Fruit fly (Drosophila melanogaster) whole organism, embryonic: Measurements from ENCODE around the gene Chchd2.

Experiments
- Atf3 ChIP-seq: fragments of 200-800 bp; sonication (Bioruptor generic); optimal IDR thresholded peaks from 3 replicates; lab custom pipeline; 2016; ENCODE audit warnings: missing biosample characterization, missing genetic modification characterization
- B-H1 ChIP-seq: fragments of 200-800 bp; sonication (Bioruptor generic); IDR thresholded peaks from 3 replicates; pipeline ENCODE4 v1.3.6; 2022; ENCODE audit warnings: missing biosample characterization, missing genetic modification characterization
- BEAF-32 ChIP-seq: fragments of 200-800 bp; sonication (Bioruptor generic); optimal IDR thresholded peaks from 3 replicates; lab custom pipeline; 2017; ENCODE audit warnings: missing biosample characterization, missing genetic modification characterization, mild to moderate bottlenecking, moderate library complexity, missing genetic modification reagents
- BtbVII ChIP-seq: fragments of 200-800 bp; sonication (Bioruptor generic); optimal IDR thresholded peaks from 3 replicates; lab custom pipeline; 2017; ENCODE audit warnings: missing biosample characterization, mild to moderate bottlenecking, missing genetic modification characterization
- CG10462 ChIP-seq: fragments of 200-800 bp; sonication (Bioruptor generic); optimal IDR thresholded peaks from 2 replicates; lab custom pipeline; 2016; ENCODE audit warnings: missing biosample characterization, missing genetic modification characterization
- CG10654 ChIP-seq: fragments of 200-800 bp; sonication (Bioruptor generic); optimal IDR thresholded peaks from 2 replicates; lab custom pipeline; 2016; ENCODE audit warnings: missing biosample characterization, missing genetic modification characterization
- CG11398 ChIP-seq: fragments of 200-800 bp; sonication (Bioruptor generic); optimal IDR thresholded peaks from 2 replicates; lab custom pipeline; 2016; ENCODE audit warnings: missing biosample characterization, missing genetic modification characterization
- CG11695 ChIP-seq: fragments of 200-800 bp; sonication (Bioruptor generic); IDR thresholded peaks from 3 replicates; pipeline ENCODE4 v1.3.6; 2022; ENCODE audit warnings: missing biosample characterization, missing genetic modification characterization
- CG11723 ChIP-seq: fragments of 200-800 bp; sonication (Bioruptor generic); optimal IDR thresholded peaks from 2 replicates; lab custom pipeline; 2017; ENCODE audit warnings: missing biosample characterization, mild to moderate bottlenecking, missing genetic modification characterization
- CG12659 ChIP-seq: fragments of 200-800 bp; sonication (Bioruptor generic); optimal IDR thresholded peaks from 3 replicates; lab custom pipeline; 2017; ENCODE audit warnings: mild to moderate bottlenecking, missing biosample characterization, missing genetic modification reagents, missing genetic modification characterization
- CG1602 ChIP-seq: fragments of 200-800 bp; sonication (Bioruptor generic); optimal IDR thresholded peaks from 3 replicates; lab custom pipeline; 2016; ENCODE audit warnings: missing biosample characterization, missing genetic modification characterization
- CG17328 ChIP-seq: fragments of 200-800 bp; sonication (Bioruptor generic); IDR thresholded peaks from 2 replicates; pipeline ENCODE4 v1.3.6; 2022; ENCODE audit warnings: missing biosample characterization, missing genetic modification characterization
- CG1832 ChIP-seq: fragments of 200-800 bp; sonication (Bioruptor generic); optimal IDR thresholded peaks from 2 replicates; lab custom pipeline; 2017; ENCODE audit warnings: missing biosample characterization, mild to moderate bottlenecking, missing genetic modification characterization, inconsistent platforms
- CG18764 ChIP-seq: fragments of 200-800 bp; sonication (Bioruptor generic); optimal IDR thresholded peaks from 3 replicates; lab custom pipeline; 2016; ENCODE audit warnings: missing biosample characterization, missing genetic modification characterization
- CG2202 ChIP-seq: fragments of 200-800 bp; sonication (Bioruptor generic); optimal IDR thresholded peaks from 2 replicates; lab custom pipeline; 2018; ENCODE audit warnings: missing biosample characterization, mild to moderate bottlenecking, missing genetic modification characterization
- CG2875 ChIP-seq: fragments of 200-800 bp; sonication (Bioruptor generic); optimal IDR thresholded peaks from 2 replicates; lab custom pipeline; 2017; ENCODE audit warnings: missing biosample characterization, mild to moderate bottlenecking, missing genetic modification characterization, missing genetic modification reagents
- CG2889 ChIP-seq: fragments of 200-800 bp; sonication (Bioruptor generic); IDR thresholded peaks from 3 replicates; pipeline ENCODE4 v1.3.6; 2022; ENCODE audit warnings: missing biosample characterization, missing genetic modification characterization
- CG30403 ChIP-seq: fragments of 200-800 bp; sonication (Bioruptor generic); optimal IDR thresholded peaks from 3 replicates; lab custom pipeline; 2016; ENCODE audit warnings: missing biosample characterization, missing genetic modification characterization
- CG31224 ChIP-seq: fragments of 200-800 bp; sonication (Bioruptor generic); IDR thresholded peaks from 2 replicates; pipeline ENCODE4 v1.3.6; 2022; ENCODE audit warnings: missing biosample characterization, missing genetic modification characterization
- CG33557 ChIP-seq: fragments of 200-800 bp; sonication (Bioruptor generic); optimal IDR thresholded peaks from 2 replicates; lab custom pipeline; 2019; ENCODE audit warnings: missing biosample characterization, mild to moderate bottlenecking, missing genetic modification characterization, moderate library complexity
- CG3407 ChIP-seq: fragments of 200-800 bp; sonication (Bioruptor generic); optimal IDR thresholded peaks from 2 replicates; lab custom pipeline; 2018; ENCODE audit warnings: missing biosample characterization, mild to moderate bottlenecking, missing genetic modification characterization
- CG34422 ChIP-seq: fragments of 200-800 bp; sonication (Bioruptor generic); IDR thresholded peaks from 3 replicates; pipeline ENCODE4 v1.3.6; 2022; ENCODE audit warnings: missing biosample characterization, missing genetic modification characterization
- CG3847 ChIP-seq: fragments of 200-800 bp; sonication (Bioruptor generic); IDR thresholded peaks from 2 replicates; pipeline ENCODE4 v1.3.6; 2022; ENCODE audit warnings: missing biosample characterization, missing genetic modification characterization
- CG5953 ChIP-seq: fragments of 200-800 bp; sonication (Bioruptor generic); IDR thresholded peaks from 2 replicates; pipeline ENCODE4 v1.3.6; 2022; ENCODE audit warnings: missing biosample characterization, missing genetic modification characterization
- CG9797 ChIP-seq: fragments of 200-800 bp; sonication (Bioruptor generic); optimal IDR thresholded peaks from 3 replicates; lab custom pipeline; 2018; ENCODE audit warnings: missing biosample characterization, mild to moderate bottlenecking, missing genetic modification characterization
- CG9876 ChIP-seq: fragments of 200-800 bp; sonication (Bioruptor generic); optimal IDR thresholded peaks from 2 replicates; lab custom pipeline; 2016; ENCODE audit warnings: missing biosample characterization, missing genetic modification characterization
- Dfd ChIP-seq, 2 experiments: fragments of >200 bp; optimal IDR thresholded peaks; 2 replicates each; lab custom pipeline; 2017; ENCODE audit warnings: missing biosample characterization in 2 of 2, missing genetic modification characterization in 2 of 2
- Fer1 ChIP-seq: fragments of 200-800 bp; sonication (Bioruptor generic); optimal IDR thresholded peaks from 2 replicates; lab custom pipeline; 2017; ENCODE audit warnings: missing biosample characterization, mild to moderate bottlenecking, missing genetic modification characterization
- HLH3B ChIP-seq: fragments of 200-800 bp; sonication (Bioruptor generic); IDR thresholded peaks from 2 replicates; pipeline ENCODE4 v1.3.6; 2022; ENCODE audit warnings: missing biosample characterization, missing genetic modification characterization
- Hsf ChIP-seq: fragments of 200-800 bp; sonication (Bioruptor generic); optimal IDR thresholded peaks from 3 replicates; lab custom pipeline; 2016; ENCODE audit warnings: missing biosample characterization, missing genetic modification characterization
- Max ChIP-seq: fragments of 200-800 bp; sonication (Bioruptor generic); optimal IDR thresholded peaks from 2 replicates; lab custom pipeline; 2016; ENCODE audit warnings: missing biosample characterization, mild to moderate bottlenecking, missing genetic modification characterization
- Nf-YA ChIP-seq: fragments of 200-800 bp; sonication (Bioruptor generic); IDR thresholded peaks from 2 replicates; pipeline ENCODE4 v1.3.6; 2022; ENCODE audit warnings: missing biosample characterization, missing genetic modification characterization
- Oaz ChIP-seq: fragments of 200-800 bp; sonication (Bioruptor generic); IDR thresholded peaks from 2 replicates; pipeline ENCODE4 v1.3.6; 2022; ENCODE audit warnings: missing biosample characterization, missing genetic modification characterization
- Ravus ChIP-seq: fragments of 200-800 bp; sonication (Bioruptor generic); IDR thresholded peaks from 2 replicates; pipeline ENCODE4 v1.3.6; 2022; ENCODE audit warnings: missing biosample characterization, missing genetic modification characterization
- Usf ChIP-seq: fragments of 200-800 bp; sonication (Bioruptor generic); optimal IDR thresholded peaks from 2 replicates; lab custom pipeline; 2017; ENCODE audit warnings: missing genotype, missing biosample characterization, missing genetic modification characterization
- al ChIP-seq: fragments of 200-800 bp; sonication (Bioruptor generic); IDR thresholded peaks from 2 replicates; pipeline ENCODE4 v1.3.6; 2022; ENCODE audit warnings: missing biosample characterization, missing genetic modification characterization
- cas ChIP-seq: fragments of 200-800 bp; sonication (Bioruptor generic); IDR thresholded peaks from 2 replicates; pipeline ENCODE4 v1.3.6; 2022; ENCODE audit warnings: missing biosample characterization, missing genetic modification characterization
- chinmo ChIP-seq: fragments of 200-800 bp; sonication (Bioruptor generic); IDR thresholded peaks from 4 replicates; pipeline ENCODE4 v1.3.6; 2022; ENCODE audit warnings: missing biosample characterization, missing genetic modification characterization; ENCODE audit not compliant: partially characterized antibody
- gcm ChIP-seq: fragments of 200-800 bp; sonication (Bioruptor generic); optimal IDR thresholded peaks from 2 replicates; lab custom pipeline; 2019; ENCODE audit warnings: missing biosample characterization, mild to moderate bottlenecking, missing genetic modification characterization, moderate library complexity
- gfzf ChIP-seq: fragments of 200-800 bp; sonication (Bioruptor generic); optimal IDR thresholded peaks from 2 replicates; lab custom pipeline; 2016; ENCODE audit warnings: missing biosample characterization, mild to moderate bottlenecking, missing genetic modification characterization, moderate library complexity
- h ChIP-seq: fragments of >200 bp; optimal IDR thresholded peaks from 2 replicates; lab custom pipeline; 2017
- ind ChIP-seq: fragments of 200-800 bp; sonication (Bioruptor generic); optimal IDR thresholded peaks from 3 replicates; lab custom pipeline; 2016; ENCODE audit warnings: missing biosample characterization, missing genetic modification characterization
- klu ChIP-seq: fragments of 200-800 bp; sonication (Bioruptor generic); IDR thresholded peaks from 2 replicates; pipeline ENCODE4 v1.3.6; 2022; ENCODE audit warnings: missing biosample characterization, missing genetic modification characterization
- mirr ChIP-seq: fragments of 200-800 bp; sonication (Bioruptor generic); optimal IDR thresholded peaks from 3 replicates; lab custom pipeline; 2018; ENCODE audit warnings: missing biosample characterization, mild to moderate bottlenecking, missing genetic modification characterization
- nom ChIP-seq: fragments of 200-800 bp; sonication (Bioruptor generic); optimal IDR thresholded peaks from 2 replicates; lab custom pipeline; 2017; ENCODE audit warnings: missing biosample characterization, missing genetic modification characterization, mild to moderate bottlenecking, moderate library complexity, missing genetic modification reagents
- phol ChIP-seq: fragments of 200-800 bp; sonication (Bioruptor generic); optimal IDR thresholded peaks from 3 replicates; lab custom pipeline; 2018; ENCODE audit warnings: missing biosample characterization, mild to moderate bottlenecking, missing genetic modification characterization, moderate library complexity
- sd ChIP-seq: fragments of 200-800 bp; sonication (Bioruptor generic); optimal IDR thresholded peaks from 3 replicates; lab custom pipeline; 2018; ENCODE audit warnings: missing biosample characterization, mild to moderate bottlenecking, missing genetic modification characterization, moderate library complexity
- slbo ChIP-seq: fragments of 200-800 bp; sonication (Bioruptor generic); IDR thresholded peaks from 2 replicates; pipeline ENCODE4 v1.3.6; 2022; ENCODE audit warnings: missing biosample characterization, missing genetic modification characterization
- sna ChIP-seq: fragments of 200-800 bp; sonication (Bioruptor generic); IDR thresholded peaks from 2 replicates; pipeline ENCODE4 v1.3.6; 2022; ENCODE audit warnings: missing biosample characterization, missing genetic modification characterization; ENCODE audit not compliant: partially characterized antibody
- unpg ChIP-seq: fragments of 200-800 bp; sonication (Bioruptor generic); optimal IDR thresholded peaks from 3 replicates; lab custom pipeline; 2018; ENCODE audit warnings: missing biosample characterization, mild to moderate bottlenecking, missing genetic modification characterization, moderate library complexity

Chchd2 gene

dm6 chrX:17147983-17148637 lies 691 bp upstream of the Chchd2 start, which contains the start of gene RpS5a (continued):
- TF ChIP-seq gcm (GFP tag; lab: Kevin White, UChicago) (peak; percentile 25), CG34422 (GFP tag; lab: Robert Waterston, UW) (peak; percentile 83; the same call in 2 of the 3 replicates), sna (peak; percentile 63), CG11695 (GFP tag; lab: Robert Waterston, UW) (peak; percentile 45; the same call in 1 of the 3 replicates), CG10462 (GFP tag; lab: Kevin White, UChicago) (peak; percentile 36), HLH3B (peak; percentile 46), h (lab: Kevin White, UChicago) (no peak), CG18764 (GFP tag; lab: Kevin White, UChicago) (peak; percentile 79), CG2875 (GFP tag; lab: Kevin White, UChicago) (peak; percentile 84), ind (peak; percentile 74), Usf (GFP tag; lab: Kevin White, UChicago) (peak; percentile 84), CG3847 (GFP tag; lab: Robert Waterston, UW) (peak; percentile 86), Nf-YA (GFP tag; lab: Robert Waterston, UW) (peak; percentile 50; the same call in 1 of the 2 replicates), CG2202 (tag; lab: Kevin White, UChicago) (peak; percentile 72), CG9876 (peak; percentile 91), CG33557 (peak; percentile 73), CG5953 (GFP tag; lab: Robert Waterston, UW) (no peak), al (GFP tag; lab: Robert Waterston, UW) (peak; percentile 68), chinmo (GFP tag; lab: Robert Waterston, UW) (no peak; the same call in 3 of the 4 replicates), Atf3 (peak; percentile 58), unpg (GFP tag; lab: Kevin White, UChicago) (peak; percentile 58), phol (peak; percentile 90), klu (GFP tag; lab: Robert Waterston, UW) (peak; percentile 64), CG11398 (GFP tag; lab: Kevin White, UChicago) (peak; percentile 77), Hsf (GFP tag; lab: Kevin White, UChicago) (peak; percentile 78), cas (0 out of 2 replicates have a peak, but pooled peaks have one; percentile 18), CG3407 (GFP tag; lab: Kevin White, UChicago) (peak; percentile 82), Oaz (peak; percentile 60), BEAF-32 (GFP tag; lab: Kevin White, UChicago) (peak; percentile 93), Dfd (GFP tag; optimal IDR thresholded peaks at IDR 0.05; lab: Kevin White, UChicago) (no peak), CG30403 (GFP tag; lab: Kevin White, UChicago) (peak; percentile 80), CG2889 (0 out of 3 replicates have a peak, but pooled peaks have one; percentile 55), slbo (GFP tag; lab: Robert Waterston, UW) (peak; percentile 75), mirr (GFP tag; lab: Kevin White, UChicago) (peak; percentile 89), sd (tag; lab: Kevin White, UChicago) (no peak), CG31224 (GFP tag; lab: Robert Waterston, UW) (no peak), gfzf (GFP tag; lab: Kevin White, UChicago) (peak; percentile 48), Fer1 (GFP tag; lab: Kevin White, UChicago) (peak; percentile 80), CG9797 (GFP tag; lab: Kevin White, UChicago) (peak; percentile 62), Max (GFP tag; lab: Kevin White, UChicago) (peak; percentile 58), CG10654 (GFP tag; lab: Kevin White, UChicago) (peak; percentile 79), BtbVII (peak; percentile 86), nom (peak; percentile 79), CG11723 (GFP tag; lab: Kevin White, UChicago) (peak; percentile 83), CG1832 (GFP tag; lab: Kevin White, UChicago) (no peak), B-H1 (GFP tag; lab: Robert Waterston, UW) (peak; percentile 55), CG17328 (peak; percentile 66), CG1602 (GFP tag; lab: Kevin White, UChicago) (peak; percentile 33), Ravus (no peak; the same call in 1 of the 2 replicates), CG12659 (GFP tag; lab: Kevin White, UChicago) (peak; percentile 88)
